Worm (Caenorhabditis elegans) whole organism, young adult: ENCODE measurements around the gene abcf-2.
"Not testable (repeated sequence)": the region's sequence is repeated elsewhere in the genome, so short reads cannot be mapped to it uniquely, and the experiment has no call there.

Source experiments
- B0035.1 ChIP-seq: sonication (generic microtip); optimal IDR thresholded peaks from 2 replicates; lab custom pipeline; 2016; ENCODE audit warnings: missing genetic modification characterization, mild to moderate bottlenecking, missing compliant biosample characterization, missing genotype, missing genetic modification reagents
- B0261.1 ChIP-seq: sonication (generic microtip); optimal IDR thresholded peaks from 2 replicates; lab custom pipeline; 2016; ENCODE audit warnings: mild to moderate bottlenecking, missing genetic modification characterization, moderate library complexity, missing compliant biosample characterization
- C06A6.2 ChIP-seq: fragments of 200-800 bp; sonication (Bioruptor generic); conservative IDR thresholded peaks from 2 replicates; pipeline ENCODE4 v1.3.6; 2022; ENCODE audit warnings: missing genetic modification characterization, missing compliant biosample characterization
- D2030.7 ChIP-seq: fragments of 200-800 bp; sonication (Bioruptor generic); IDR thresholded peaks from 2 replicates; pipeline ENCODE4 v1.3.6; 2022; ENCODE audit warnings: missing genetic modification reagents, missing genetic modification characterization, missing compliant biosample characterization
- K11D2.4 ChIP-seq: fragments of 200-800 bp; sonication (Bioruptor generic); IDR thresholded peaks from 2 replicates; pipeline ENCODE4 v1.3.6; 2022; ENCODE audit warnings: missing genetic modification reagents, missing genetic modification characterization, missing compliant biosample characterization
- Y53G8AR.9 ChIP-seq: fragments of 200-800 bp; sonication (Bioruptor generic); conservative IDR thresholded peaks from 2 replicates; pipeline ENCODE4 v1.3.6; 2022; ENCODE audit warnings: missing genetic modification reagents, missing genetic modification characterization, missing compliant biosample characterization
- Y56A3A.18 ChIP-seq: fragments of 200-800 bp; sonication (Bioruptor generic); IDR thresholded peaks from 2 replicates; pipeline ENCODE4 v1.3.6; 2022; ENCODE audit warnings: missing genetic modification reagents, missing genetic modification characterization, missing compliant biosample characterization
- Y67H2A.10 ChIP-seq: fragments of 200-800 bp; sonication (Bioruptor generic); conservative IDR thresholded peaks from 2 replicates; pipeline ENCODE4 v1.3.6; 2022; ENCODE audit warnings: missing genetic modification reagents, missing genetic modification characterization, missing compliant biosample characterization
- akir-1 ChIP-seq: fragments of 200-800 bp; sonication (Bioruptor generic); optimal IDR thresholded peaks from 2 replicates; lab custom pipeline; 2018; ENCODE audit warnings: mild to moderate bottlenecking, missing genetic modification characterization, moderate library complexity, missing compliant biosample characterization
- attf-6 ChIP-seq: fragments of 200-800 bp; sonication (Bioruptor generic); IDR thresholded peaks from 2 replicates; pipeline ENCODE4 v1.3.6; 2022; ENCODE audit warnings: missing genetic modification reagents, missing genetic modification characterization, missing compliant biosample characterization
- ccch-3 ChIP-seq: fragments of 200-800 bp; sonication (Bioruptor generic); optimal IDR thresholded peaks from 2 replicates; lab custom pipeline; 2018; ENCODE audit warnings: mild to moderate bottlenecking, missing genetic modification characterization, missing compliant biosample characterization
- cebp-1 ChIP-seq, 2 experiments: fragments of 200-800 bp in 1 of 2; sonication (Bioruptor generic) in 1 of 2; sonication (generic microtip) in 1 of 2; IDR thresholded peaks in 1 of 2; optimal IDR thresholded peaks in 1 of 2; 2 replicates each; pipeline versions ENCODE4 v1.3.6 to Lab custom; 2017 to 2022; ENCODE audit warnings: missing compliant biosample characterization in 2 of 2, missing genetic modification characterization in 2 of 2, mild to moderate bottlenecking in 1 of 2, missing genetic modification reagents in 1 of 2, moderate library complexity in 1 of 2
- ceh-79 ChIP-seq: sonication (generic microtip); optimal IDR thresholded peaks from 2 replicates; lab custom pipeline; 2017; ENCODE audit warnings: mild to moderate bottlenecking, missing genetic modification characterization, missing compliant biosample characterization
- ceh-91 ChIP-seq: fragments of 200-800 bp; sonication (Bioruptor generic); IDR thresholded peaks from 2 replicates; pipeline ENCODE4 v1.3.6; 2022; ENCODE audit warnings: missing genetic modification reagents, missing genetic modification characterization, missing compliant biosample characterization
- dox-1 ChIP-seq: fragments of 200-800 bp; sonication (Bioruptor generic); IDR thresholded peaks from 2 replicates; pipeline ENCODE4 v1.3.6; 2022; ENCODE audit warnings: missing genetic modification reagents, missing genetic modification characterization, missing compliant biosample characterization
- dpl-1 ChIP-seq: fragments of 150-350 bp; optimal IDR thresholded peaks from 2 replicates; lab custom pipeline; 2014; ENCODE audit warnings: missing biosample characterization, missing genetic modification reagents, missing genetic modification characterization
- efl-1 ChIP-seq: fragments of 150-350 bp; optimal IDR thresholded peaks from 2 replicates; lab custom pipeline; 2014; ENCODE audit warnings: missing biosample characterization, missing genetic modification reagents, missing genetic modification characterization
- egl-44 ChIP-seq: fragments of 200-800 bp; sonication (Bioruptor generic); IDR thresholded peaks from 2 replicates; pipeline ENCODE4 v1.3.6; 2022; ENCODE audit warnings: missing genetic modification reagents, missing genetic modification characterization, missing compliant biosample characterization
- fkh-3 ChIP-seq: sonication (generic microtip); optimal IDR thresholded peaks from 2 replicates; lab custom pipeline; 2016; ENCODE audit warnings: mild to moderate bottlenecking, missing genetic modification characterization, missing compliant biosample characterization
- hmg-1.2 ChIP-seq: fragments of 200-800 bp; sonication (Bioruptor generic); IDR thresholded peaks from 2 replicates; pipeline ENCODE4 v1.3.6; 2022; ENCODE audit warnings: missing genetic modification reagents, missing genetic modification characterization, missing compliant biosample characterization
- hsf-1 ChIP-seq: fragments of 200-800 bp; sonication (Bioruptor generic); IDR thresholded peaks from 2 replicates; pipeline ENCODE4 v1.3.6; 2022; ENCODE audit warnings: missing genetic modification reagents, missing genetic modification characterization, missing compliant biosample characterization
- let-526 ChIP-seq: fragments of 200-800 bp; sonication (Bioruptor generic); IDR thresholded peaks from 2 replicates; pipeline ENCODE4 v1.3.6; 2022; ENCODE audit warnings: missing genetic modification reagents, missing genetic modification characterization, missing compliant biosample characterization
- let-607 ChIP-seq, 2 experiments: fragments of 200-800 bp in 1 of 2; sonication (Bioruptor generic) in 1 of 2; sonication (generic microtip) in 1 of 2; optimal IDR thresholded peaks; 2 replicates each; lab custom pipeline; 2016 to 2018; ENCODE audit warnings: mild to moderate bottlenecking in 2 of 2, missing compliant biosample characterization in 2 of 2, missing genetic modification characterization in 2 of 2, moderate library complexity in 2 of 2, missing genotype in 1 of 2
- lsl-1 ChIP-seq: fragments of 200-800 bp; sonication (Bioruptor generic); optimal IDR thresholded peaks from 2 replicates; lab custom pipeline; 2018; ENCODE audit warnings: mild to moderate bottlenecking, missing genetic modification characterization, moderate library complexity, missing compliant biosample characterization
- madf-10 ChIP-seq: sonication (generic microtip); optimal IDR thresholded peaks from 2 replicates; lab custom pipeline; 2016; ENCODE audit warnings: mild to moderate bottlenecking, missing genetic modification characterization, missing compliant biosample characterization
- madf-6 ChIP-seq: fragments of 200-800 bp; sonication (Bioruptor generic); IDR thresholded peaks from 2 replicates; pipeline ENCODE4 v1.3.6; 2022; ENCODE audit warnings: missing genetic modification reagents, missing genetic modification characterization, missing compliant biosample characterization
- nfyb-1 ChIP-seq: fragments of 200-800 bp; sonication (Bioruptor generic); IDR thresholded peaks from 2 replicates; pipeline ENCODE4 v1.3.6; 2022; ENCODE audit warnings: missing genetic modification reagents, missing genetic modification characterization, missing compliant biosample characterization
- nhr-27 ChIP-seq: fragments of 200-800 bp; sonication (Bioruptor generic); optimal IDR thresholded peaks from 2 replicates; lab custom pipeline; 2018; ENCODE audit warnings: mild to moderate bottlenecking, missing genetic modification characterization, moderate library complexity, missing compliant biosample characterization
- rec-8 ChIP-seq, 2 experiments: sonication (generic microtip); optimal IDR thresholded peaks; 2 replicates each; lab custom pipeline; 2016; ENCODE audit warnings: mild to moderate bottlenecking in 2 of 2, missing genetic modification characterization in 2 of 2, missing genetic modification reagents in 2 of 2, missing genotype in 2 of 2, missing biosample characterization in 1 of 2, missing compliant biosample characterization in 1 of 2, moderate library complexity in 1 of 2
- snpc-4 ChIP-seq, 5 experiments: fragments of 150-350 bp in 1 of 5; sonication (generic microtip) in 4 of 5; optimal IDR thresholded peaks; 2 replicates each; lab custom pipeline; 2014 to 2018; ENCODE audit warnings: missing genetic modification characterization in 5 of 5, missing biosample characterization in 3 of 5, antibody characterized with exemption in 2 of 5, mild to moderate bottlenecking in 2 of 5, missing compliant biosample characterization in 2 of 5, missing genotype in 2 of 5, moderate library complexity in 2 of 5, missing genetic modification reagents in 1 of 5
- unc-62 ChIP-seq: fragments of 150-350 bp; optimal IDR thresholded peaks from 2 replicates; lab custom pipeline; 2014; ENCODE audit warnings: missing biosample characterization, missing genetic modification reagents, missing genetic modification characterization
- zim-3 ChIP-seq: sonication (generic microtip); optimal IDR thresholded peaks from 2 replicates; lab custom pipeline; 2017; ENCODE audit warnings: mild to moderate bottlenecking, missing genetic modification characterization, moderate library complexity, missing compliant biosample characterization
- ztf-18 ChIP-seq: sonication (generic microtip); optimal IDR thresholded peaks from 2 replicates; lab custom pipeline; 2016; ENCODE audit warnings: missing genotype, mild to moderate bottlenecking, missing genetic modification characterization, missing compliant biosample characterization

abcf-2 gene

DNA sequence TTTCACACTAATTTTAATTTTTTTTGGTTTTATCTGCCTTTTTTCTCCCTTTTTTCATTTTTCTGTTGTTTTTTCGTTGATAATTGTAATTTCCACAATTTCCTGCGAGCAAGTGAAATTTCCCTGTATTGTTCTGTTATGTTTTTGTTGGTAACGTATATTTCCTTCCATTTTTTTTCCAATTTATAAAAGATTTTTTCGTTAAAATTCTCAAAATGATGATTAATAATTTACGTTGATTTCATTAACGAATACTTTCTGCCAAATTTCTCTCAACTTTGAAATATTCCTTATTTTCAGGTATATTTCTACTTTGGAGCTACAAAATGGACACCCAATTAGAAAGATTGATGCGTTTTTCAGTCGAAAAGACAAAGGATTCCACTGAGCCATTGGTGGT, 40.5 kb upstream of the abcf-2 start, which contains the start of gene T28A8.8:
Gene T28A8.8 (plus strand): TSS at position 301 of the 400 bp plus-strand sequence.
- TF ChIP-seq cebp-1 (GFP tag; IDR thresholded peaks at IDR 0.05; lab: Robert Waterston, UW): no peak
- TF ChIP-seq cebp-1 (tag; optimal IDR thresholded peaks at IDR 0.05; lab: Kevin White, UChicago): no peak
- no peak for TF ChIP-seq let-526 (GFP tag; lab: Robert Waterston, UW)
- no peak for TF ChIP-seq ccch-3 (GFP tag; lab: Kevin White, UChicago)
- TF ChIP-seq hmg-1.2 (GFP tag; lab: Robert Waterston, UW): no peak
- TF ChIP-seq let-607 (tag; optimal IDR thresholded peaks at IDR 0.05; lab: Kevin White, UChicago): no peak
- TF ChIP-seq madf-10 (tag; lab: Kevin White, UChicago): no peak
- TF ChIP-seq zim-3 (tag; lab: Kevin White, UChicago): no peak
- no peak for TF ChIP-seq C06A6.2 (GFP tag; lab: Robert Waterston, UW)
- TF ChIP-seq Y67H2A.10 (GFP tag; lab: Robert Waterston, UW): no peak
- TF ChIP-seq Y53G8AR.9 (GFP tag; lab: Robert Waterston, UW): no peak
- no peak for TF ChIP-seq snpc-4 (GFP tag; optimal IDR thresholded peaks at IDR 0.05; lab: Kevin White, UChicago)
- TF ChIP-seq snpc-4 (tag; optimal IDR thresholded peaks at IDR 0.05; lab: Kevin White, UChicago): no peak
- TF ChIP-seq nfyb-1 (GFP tag; lab: Robert Waterston, UW): no peak
- TF ChIP-seq ceh-79 (tag; lab: Kevin White, UChicago): no peak
- TF ChIP-seq unc-62 (GFP tag; lab: Kevin White, UChicago): no peak
- no peak for TF ChIP-seq fkh-3 (tag; lab: Kevin White, UChicago)
- TF ChIP-seq nhr-27 (tag; lab: Kevin White, UChicago): no peak
- no peak for TF ChIP-seq hsf-1 (GFP tag; lab: Robert Waterston, UW)
- no peak for TF ChIP-seq dox-1 (GFP tag; lab: Robert Waterston, UW)

DNA sequence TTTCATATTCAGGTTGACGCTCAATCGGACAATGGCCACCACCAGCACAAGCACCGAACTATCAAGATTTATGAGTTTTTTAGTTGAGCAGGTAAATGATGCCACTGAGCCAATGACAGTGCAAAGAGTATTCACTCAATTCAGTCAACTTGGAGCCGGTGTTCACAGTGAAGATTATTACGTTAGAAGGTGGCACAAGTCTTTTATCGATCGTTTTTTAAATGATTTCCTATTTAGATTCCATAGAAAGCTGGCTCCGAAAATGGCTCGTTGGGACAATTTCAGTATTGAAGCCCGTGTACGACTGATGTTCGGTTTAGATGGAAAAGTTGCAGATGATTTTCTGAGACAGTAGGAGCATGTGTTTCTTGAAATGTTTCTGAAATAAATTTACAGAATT, 39.6 kb upstream of the abcf-2 start, which contains the start of gene T28A8.5:
Gene T28A8.5 (plus strand): TSS at position 32 of the 400 bp plus-strand sequence.
- TF ChIP-seq attf-6 (GFP tag; lab: Robert Waterston, UW) (no peak), madf-6 (GFP tag; lab: Robert Waterston, UW) (0 out of 2 replicates have a peak, but pooled peaks have one; percentile 14), dpl-1 (GFP tag; lab: Kevin White, UChicago) (no peak), let-526 (GFP tag; lab: Robert Waterston, UW) (no peak), lsl-1 (GFP tag; lab: Kevin White, UChicago) (no peak)

DNA sequence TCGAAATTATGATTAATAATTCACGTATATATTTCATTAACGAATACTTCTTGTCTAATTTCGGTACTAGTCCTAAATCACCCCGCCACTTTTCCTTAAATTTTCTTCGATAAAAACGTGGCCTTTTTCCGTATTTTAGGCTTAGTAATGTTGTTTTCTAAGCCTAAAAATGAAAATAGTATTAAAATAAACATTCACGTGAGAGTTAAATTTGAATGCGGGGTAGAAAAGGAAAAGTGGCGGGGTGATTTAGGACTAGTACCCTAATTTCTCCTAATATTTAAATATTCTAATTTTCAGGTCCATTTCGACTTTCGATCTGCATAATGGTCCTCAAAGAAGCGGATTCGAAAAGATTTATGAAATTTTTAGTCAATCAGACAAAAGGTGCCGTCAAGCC, 36.9 kb upstream of the abcf-2 start, which contains the start of gene T28A8.6:
Gene T28A8.6 (plus strand): TSS at position 301 of the 400 bp plus-strand sequence.
- TF ChIP-seq rec-8 (tag; optimal IDR thresholded peaks at IDR 0.05; lab: Kevin White, UChicago); ztf-18 (tag; lab: Kevin White, UChicago); B0035.1 (tag; lab: Kevin White, UChicago): not testable (repeated sequence)

DNA sequence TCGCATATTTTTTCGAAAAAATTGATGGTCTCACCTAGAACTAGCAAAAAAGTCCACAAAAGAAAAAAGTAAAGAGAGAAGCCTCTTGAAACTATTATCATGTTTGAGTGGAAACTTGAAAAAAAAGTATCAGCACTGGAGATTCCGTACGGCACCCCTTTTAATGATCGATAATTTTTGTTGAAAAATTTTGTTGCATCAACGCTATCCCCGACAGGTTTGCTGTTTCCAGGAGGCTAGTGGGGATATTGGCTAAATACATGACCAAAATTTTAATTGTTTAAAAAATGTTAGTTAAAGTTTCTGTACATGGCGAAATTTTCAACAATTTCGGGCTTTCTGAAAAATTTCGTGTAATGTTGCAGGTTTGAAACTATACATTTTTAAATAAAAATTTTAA, 33.5 kb upstream of the abcf-2 start, which contains the start of gene T28A8.2:
Gene T28A8.2 (minus strand): TSS at position 101 of the 400 bp plus-strand sequence.
- TF ChIP-seq C06A6.2 (GFP tag; lab: Robert Waterston, UW): no peak
- TF ChIP-seq K11D2.4 (GFP tag; lab: Robert Waterston, UW): no peak
- no peak for TF ChIP-seq Y56A3A.18 (GFP tag; lab: Robert Waterston, UW)
- no peak for TF ChIP-seq egl-44
- no peak for TF ChIP-seq ceh-91
- no peak for TF ChIP-seq akir-1 (GFP tag; lab: Kevin White, UChicago)
- TF ChIP-seq B0261.1: no peak
- no peak for TF ChIP-seq D2030.7 (GFP tag; lab: Robert Waterston, UW)
- no peak for TF ChIP-seq efl-1
- TF ChIP-seq, all 124 proteins: peak for 0
